Fruit fly (Drosophila melanogaster) whole organism, larva: ENCODE data around the gene SmydA-2.

ENCODE experiments used
- noc ChIP-seq: fragments of 200-800 bp; sonication (Bioruptor generic); optimal IDR thresholded peaks from 3 replicates; lab custom pipeline; 2019; ENCODE audit warnings: missing biosample characterization, mild to moderate bottlenecking, missing genetic modification characterization, moderate library complexity

SmydA-2 gene

DNA sequence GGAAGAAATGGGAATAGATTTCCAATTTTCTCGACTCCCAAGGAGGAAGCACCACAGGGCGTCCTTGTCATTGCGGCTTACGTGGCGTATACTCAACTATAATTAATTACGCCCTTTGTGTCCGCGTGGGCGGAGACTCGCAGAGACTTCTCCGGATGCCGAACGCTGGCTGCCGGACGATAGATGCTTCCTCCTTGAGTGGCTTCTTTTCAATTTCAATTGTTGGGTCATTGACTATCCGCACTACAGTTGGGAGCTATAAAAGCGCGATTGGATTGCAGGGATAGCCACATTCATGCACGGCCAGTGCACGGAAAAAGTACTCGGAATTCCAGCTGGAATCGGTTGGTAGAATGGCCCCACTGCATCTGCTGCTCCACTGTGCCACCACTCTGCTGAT lies 18.4 kb downstream of the SmydA-2 start, which contains the start of gene CG14075:
CG14075 (plus strand) TSS at position 301 of the 400 bp plus-strand sequence.
- no peak for TF ChIP-seq noc

DNA sequence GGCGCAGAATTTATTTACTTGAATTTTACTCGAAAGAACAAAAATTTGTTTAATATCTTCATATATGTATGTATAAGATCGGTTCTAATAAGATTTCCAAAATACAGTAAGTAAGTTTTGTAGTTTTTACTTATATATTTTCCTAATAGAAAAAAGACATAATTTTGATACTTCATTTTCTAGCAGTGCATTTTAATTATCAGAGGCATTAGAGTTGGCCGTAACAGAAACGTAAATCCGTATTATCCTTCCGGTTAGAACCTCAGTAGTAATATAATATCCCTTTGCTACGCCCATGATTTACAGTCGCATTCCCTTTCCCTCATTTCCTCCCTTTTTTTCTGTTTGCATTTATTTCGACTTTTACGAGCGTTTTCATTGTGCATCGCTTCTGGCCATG lies 26.3 kb downstream of the SmydA-2 start:
- no peak for TF ChIP-seq noc

DNA sequence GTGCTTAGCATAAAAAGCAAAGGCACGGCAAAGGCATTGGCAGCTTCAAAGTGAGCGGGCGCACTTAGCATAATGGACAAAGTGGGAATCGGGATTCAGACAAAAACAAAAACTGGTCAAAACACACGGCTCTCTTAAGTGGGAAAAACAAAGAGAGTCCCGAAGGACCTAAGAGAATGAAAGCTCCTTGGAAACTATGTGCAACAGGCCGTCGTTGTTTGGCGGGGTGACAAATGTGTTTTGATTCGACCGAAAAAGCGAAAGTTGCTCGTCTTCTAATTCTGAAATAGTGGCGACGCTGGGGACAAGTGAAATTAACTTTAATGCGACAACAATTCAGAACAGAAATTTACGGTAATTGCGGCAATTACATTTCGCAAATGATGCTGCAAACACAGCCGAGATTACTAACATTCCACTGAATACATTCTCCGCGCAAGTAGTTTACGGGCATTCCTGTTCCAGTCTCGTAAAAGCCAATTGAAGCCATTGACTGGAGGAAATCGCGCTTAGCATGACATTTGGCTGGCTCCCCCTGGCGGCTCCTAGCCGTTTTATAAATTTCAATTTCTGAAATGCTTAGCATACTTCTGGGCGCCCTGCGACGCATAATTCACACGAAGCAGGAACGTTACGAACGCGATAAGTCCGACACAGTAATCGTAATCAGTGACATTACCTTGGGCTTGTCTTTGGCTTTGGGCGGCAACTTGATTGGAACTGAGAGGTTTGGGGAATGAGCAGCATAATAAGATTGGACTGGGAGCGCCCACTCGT lies 34.7 kb downstream of the SmydA-2 start:
- TF ChIP-seq noc = no peak

DNA sequence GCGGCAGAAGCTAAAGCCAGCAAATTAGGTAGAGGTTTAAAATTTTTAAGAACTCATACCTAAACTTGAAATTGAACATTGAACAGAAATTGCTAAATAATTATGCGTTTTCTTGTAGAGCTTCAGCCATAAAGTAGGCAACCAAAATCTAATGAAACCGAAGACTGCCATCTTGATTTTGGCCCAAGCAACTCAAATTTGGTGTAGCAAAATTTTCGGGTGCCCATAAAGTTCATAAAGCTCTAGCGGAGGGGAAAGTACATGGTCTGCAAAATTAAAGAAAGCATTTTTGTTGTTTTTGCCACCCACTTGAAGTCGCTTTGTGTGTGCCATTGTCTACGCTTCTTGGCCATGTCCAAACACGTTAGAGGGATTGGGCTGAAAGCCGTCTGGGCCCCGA lies 46.0 kb downstream of the SmydA-2 start:
- no peak for TF ChIP-seq noc

DNA sequence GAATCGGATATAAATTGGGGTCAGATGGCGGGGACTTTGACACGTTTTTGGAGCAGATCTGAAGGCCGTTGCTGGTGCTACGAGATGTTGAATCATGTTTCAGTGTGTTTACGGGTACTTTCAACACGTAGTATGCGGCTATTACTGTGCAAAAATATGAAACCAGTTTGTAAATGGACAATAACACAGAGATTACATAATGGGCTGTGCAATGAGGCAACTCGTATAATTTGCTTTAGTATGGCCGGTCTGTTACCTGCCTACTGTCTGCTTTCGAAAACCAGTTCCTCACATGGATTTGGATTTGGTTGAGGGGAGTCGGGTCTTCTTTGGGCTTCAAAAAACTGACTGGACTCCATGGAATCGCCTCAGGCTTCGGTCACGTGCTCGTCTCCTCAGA lies 50.7 kb downstream of the SmydA-2 start:
- no peak for TF ChIP-seq noc
